Worm (Caenorhabditis elegans) whole organism, L4/young adult: ENCODE measurements around the gene C16C8.18.

Experiments
- W03F9.2 ChIP-seq: fragments of 150-350 bp; optimal IDR thresholded peaks from 2 replicates; lab custom pipeline; 2014; ENCODE audit warnings: missing biosample characterization, missing genetic modification characterization
- dao-5 ChIP-seq: sonication (generic microtip); optimal IDR thresholded peaks from 2 replicates; lab custom pipeline; 2016; ENCODE audit warnings: missing genotype, missing genetic modification characterization, moderate library complexity, missing compliant biosample characterization
- him-1 ChIP-seq: sonication (generic microtip); optimal IDR thresholded peaks from 2 replicates; lab custom pipeline; 2016; ENCODE audit warnings: missing genotype, missing genetic modification reagents, missing genetic modification characterization, missing compliant biosample characterization

DNA sequence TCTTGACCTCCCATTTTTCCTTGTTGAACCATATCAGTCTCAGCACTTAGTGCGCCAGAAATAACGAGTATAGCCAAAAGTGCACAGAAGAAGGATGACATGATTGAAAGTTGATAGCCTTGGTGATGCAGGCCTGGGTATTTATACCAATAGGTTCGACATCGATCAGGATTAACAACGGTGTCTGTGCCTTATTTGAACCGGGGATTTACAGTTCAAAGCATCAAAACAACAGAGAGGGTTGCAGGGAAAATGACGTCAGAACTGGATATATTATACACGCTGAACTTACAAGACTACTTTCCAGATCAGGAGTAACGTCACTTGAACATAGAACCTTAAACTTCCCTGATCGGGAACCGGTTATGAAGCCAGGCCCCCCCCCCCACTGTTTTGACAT lies 42.8 kb downstream of the C16C8.18 start, which contains the start of gene Y49F6B.12:
- no peak for TF ChIP-seq him-1 (tag; lab: Kevin White, UChicago)
- no peak for TF ChIP-seq dao-5 (tag; lab: Kevin White, UChicago)
- no peak for TF ChIP-seq W03F9.2
